Worm (Caenorhabditis elegans) whole organism, L1 larva: ENCODE measurements around the gene Y39G8B.10.

Source experiments
- C16A3.4 ChIP-seq: fragments of 150-350 bp; optimal IDR thresholded peaks from 2 replicates; lab custom pipeline; 2014; ENCODE audit warnings: missing biosample characterization, missing genetic modification characterization
- F16B12.6 ChIP-seq: fragments of 150-350 bp; optimal IDR thresholded peaks from 2 replicates; lab custom pipeline; 2014; ENCODE audit warnings: missing biosample characterization, missing genetic modification characterization
- aha-1 ChIP-seq: fragments of 150-350 bp; optimal IDR thresholded peaks from 2 replicates; lab custom pipeline; 2014; ENCODE audit warnings: missing biosample characterization, missing genetic modification characterization
- ama-1 ChIP-seq: fragments of 150-350 bp; optimal IDR thresholded peaks from 2 replicates; lab custom pipeline; 2014
- ceh-63 ChIP-seq: fragments of 200-800 bp; sonication (Bioruptor generic); optimal IDR thresholded peaks from 2 replicates; lab custom pipeline; 2018; ENCODE audit warnings: mild to moderate bottlenecking, missing genetic modification characterization, missing compliant biosample characterization
- ceh-8 ChIP-seq: fragments of 200-800 bp; sonication (Bioruptor generic); optimal IDR thresholded peaks from 2 replicates; lab custom pipeline; 2018; ENCODE audit warnings: mild to moderate bottlenecking, missing genetic modification characterization, moderate library complexity, missing compliant biosample characterization
- ceh-82 ChIP-seq, 3 experiments: fragments of 150-350 bp in 1 of 3; sonication (generic microtip) in 2 of 3; optimal IDR thresholded peaks; 2 replicates each; lab custom pipeline; 2014 to 2017; ENCODE audit warnings: missing biosample characterization in 3 of 3, missing genetic modification characterization in 3 of 3
- ceh-90 ChIP-seq: sonication (generic microtip); optimal IDR thresholded peaks from 2 replicates; lab custom pipeline; 2016; ENCODE audit warnings: missing genetic modification characterization, missing compliant biosample characterization
- ces-1 ChIP-seq: fragments of 150-350 bp; optimal IDR thresholded peaks from 2 replicates; lab custom pipeline; 2014; ENCODE audit warnings: missing biosample characterization, missing genetic modification reagents, missing genetic modification characterization
- dpl-1 ChIP-seq, 3 experiments: fragments of 150-350 bp in 2 of 3; sonication (generic microtip) in 1 of 3; optimal IDR thresholded peaks; 2 replicates each; lab custom pipeline; 2014 to 2017; ENCODE audit warnings: missing biosample characterization in 3 of 3, missing genetic modification characterization in 3 of 3, missing genetic modification reagents in 3 of 3
- efl-1 ChIP-seq, 4 experiments: fragments of 150-350 bp; optimal IDR thresholded peaks in 3 of 4; peaks in 1 of 4; 1 replicate in 1 of 4; 2 replicates in 3 of 4; lab custom pipeline; 2014; ENCODE audit warnings: missing biosample characterization in 2 of 4, missing genetic modification characterization in 2 of 4, missing genetic modification reagents in 2 of 4
- egl-13 ChIP-seq: sonication (generic microtip); optimal IDR thresholded peaks from 2 replicates; lab custom pipeline; 2016; ENCODE audit warnings: missing genotype, missing genetic modification reagents, missing genetic modification characterization, missing compliant biosample characterization
- elt-2 ChIP-seq: sonication (generic microtip); optimal IDR thresholded peaks from 2 replicates; lab custom pipeline; 2016; ENCODE audit warnings: missing genetic modification characterization, mild to moderate bottlenecking, inconsistent platforms, missing compliant biosample characterization, missing genetic modification reagents
- isw-1 ChIP-seq: fragments of 200-800 bp; sonication (Bioruptor generic); IDR thresholded peaks from 2 replicates; pipeline ENCODE4 v1.3.6; 2022; ENCODE audit warnings: missing genetic modification characterization, missing compliant biosample characterization
- lin-14 ChIP-seq: fragments of 200-800 bp; sonication (Bioruptor generic); optimal IDR thresholded peaks from 2 replicates; lab custom pipeline; 2018; ENCODE audit warnings: mild to moderate bottlenecking, missing genetic modification characterization, moderate library complexity, missing compliant biosample characterization
- lin-35 ChIP-seq, 2 experiments: fragments of 150-350 bp; optimal IDR thresholded peaks; 2 replicates each; lab custom pipeline; 2014; ENCODE audit warnings: missing biosample characterization in 2 of 2, missing genetic modification characterization in 2 of 2, missing genetic modification reagents in 2 of 2
- lin-39 ChIP-seq: fragments of 150-350 bp; optimal IDR thresholded peaks from 2 replicates; lab custom pipeline; 2014; ENCODE audit warnings: missing biosample characterization, missing genetic modification reagents, missing genetic modification characterization
- lir-3 ChIP-seq: sonication (generic microtip); optimal IDR thresholded peaks from 2 replicates; lab custom pipeline; 2016; ENCODE audit warnings: mild to moderate bottlenecking, missing genetic modification characterization, moderate library complexity, missing compliant biosample characterization; ENCODE audit not compliant: poor library complexity
- lsy-2 ChIP-seq, 2 experiments: fragments of 150-350 bp; optimal IDR thresholded peaks; 2 replicates each; lab custom pipeline; 2014; ENCODE audit warnings: missing biosample characterization in 2 of 2, missing genetic modification characterization in 2 of 2
- mab-9 ChIP-seq: fragments of 200-800 bp; sonication (Bioruptor generic); IDR thresholded peaks from 2 replicates; pipeline ENCODE4 v1.3.6; 2022; ENCODE audit warnings: missing genetic modification reagents, missing genetic modification characterization, missing compliant biosample characterization
- mdl-1 ChIP-seq, 2 experiments: fragments of 150-350 bp; optimal IDR thresholded peaks; 2 replicates each; lab custom pipeline; 2014 to 2017; ENCODE audit warnings: missing biosample characterization in 2 of 2, missing genetic modification characterization in 2 of 2, inconsistent platforms in 1 of 2
- mef-2 ChIP-seq: fragments of 150-350 bp; optimal IDR thresholded peaks from 2 replicates; lab custom pipeline; 2014; ENCODE audit warnings: missing biosample characterization, missing genetic modification characterization
- mep-1 ChIP-seq: fragments of 150-350 bp; optimal IDR thresholded peaks from 2 replicates; lab custom pipeline; 2014; ENCODE audit warnings: missing biosample characterization, missing genetic modification characterization
- nhr-11 ChIP-seq: fragments of 150-350 bp; optimal IDR thresholded peaks from 2 replicates; lab custom pipeline; 2014; ENCODE audit warnings: missing biosample characterization, missing genetic modification characterization
- nhr-12 ChIP-seq: sonication (generic microtip); optimal IDR thresholded peaks from 2 replicates; lab custom pipeline; 2017; ENCODE audit warnings: missing biosample characterization, missing genetic modification characterization
- nhr-19 ChIP-seq: fragments of 200-800 bp; sonication (Bioruptor generic); conservative IDR thresholded peaks from 2 replicates; pipeline ENCODE4 v1.3.6; 2022; ENCODE audit warnings: missing genetic modification characterization, missing compliant biosample characterization
- nhr-20 ChIP-seq: sonication (generic microtip); optimal IDR thresholded peaks from 2 replicates; lab custom pipeline; 2016; ENCODE audit warnings: mild to moderate bottlenecking, missing genetic modification characterization, missing compliant biosample characterization
- nhr-28 ChIP-seq: fragments of 150-350 bp; optimal IDR thresholded peaks from 2 replicates; lab custom pipeline; 2014; ENCODE audit warnings: missing biosample characterization, missing genetic modification characterization
- nhr-47 ChIP-seq: sonication (generic microtip); optimal IDR thresholded peaks from 2 replicates; lab custom pipeline; 2016; ENCODE audit warnings: mild to moderate bottlenecking, missing genetic modification characterization, moderate library complexity, missing compliant biosample characterization
- nhr-84 ChIP-seq: sonication (generic microtip); optimal IDR thresholded peaks from 2 replicates; lab custom pipeline; 2017; ENCODE audit warnings: missing biosample characterization, missing genetic modification characterization
- nhr-85 ChIP-seq: sonication (generic microtip); peaks from one replicate; lab custom pipeline; 2016; ENCODE audit warnings: missing genetic modification characterization, inconsistent platforms, missing compliant biosample characterization
- nhr-90 ChIP-seq: sonication (generic microtip); optimal IDR thresholded peaks from 2 replicates; lab custom pipeline; 2016; ENCODE audit warnings: mild to moderate bottlenecking, missing genetic modification characterization, missing compliant biosample characterization; ENCODE audit not compliant: poor library complexity
- pax-3 ChIP-seq: fragments of 200-800 bp; sonication (Bioruptor generic); optimal IDR thresholded peaks from 2 replicates; lab custom pipeline; 2018; ENCODE audit warnings: mild to moderate bottlenecking, missing genetic modification characterization, moderate library complexity, missing compliant biosample characterization
- rnt-1 ChIP-seq: sonication (generic microtip); optimal IDR thresholded peaks from 2 replicates; lab custom pipeline; 2016; ENCODE audit warnings: mild to moderate bottlenecking, missing genetic modification characterization, moderate library complexity, missing compliant biosample characterization
- snpc-4 ChIP-seq: fragments of 150-350 bp; optimal IDR thresholded peaks from 2 replicates; lab custom pipeline; 2014; ENCODE audit warnings: missing biosample characterization, missing genetic modification characterization
- sox-4 ChIP-seq: sonication (generic microtip); optimal IDR thresholded peaks from 2 replicates; lab custom pipeline; 2016; ENCODE audit warnings: missing genetic modification characterization, missing compliant biosample characterization
- sptf-1 ChIP-seq: fragments of 150-350 bp; optimal IDR thresholded peaks from 2 replicates; lab custom pipeline; 2014; ENCODE audit warnings: missing biosample characterization, missing genetic modification characterization
- swsn-7 ChIP-seq: sonication (generic microtip); optimal IDR thresholded peaks from 2 replicates; lab custom pipeline; 2016; ENCODE audit warnings: missing genetic modification characterization, missing compliant biosample characterization
- tbx-2 ChIP-seq: sonication (generic microtip); optimal IDR thresholded peaks from 2 replicates; lab custom pipeline; 2016; ENCODE audit warnings: missing genetic modification characterization, missing compliant biosample characterization
- unc-62 ChIP-seq: fragments of 150-350 bp; optimal IDR thresholded peaks from 2 replicates; lab custom pipeline; 2014; ENCODE audit warnings: missing biosample characterization, missing genetic modification reagents, missing genetic modification characterization
- vab-15 ChIP-seq: sonication (generic microtip); optimal IDR thresholded peaks from 2 replicates; lab custom pipeline; 2017; ENCODE audit warnings: missing genotype, mild to moderate bottlenecking, missing genetic modification characterization, missing compliant biosample characterization
- ztf-11 ChIP-seq, 2 experiments: sonication (generic microtip); optimal IDR thresholded peaks; 2 replicates each; lab custom pipeline; 2016 to 2017; ENCODE audit warnings: missing genetic modification characterization in 2 of 2, missing biosample characterization in 1 of 2, missing compliant biosample characterization in 1 of 2

The Y39G8B.10 gene

DNA sequence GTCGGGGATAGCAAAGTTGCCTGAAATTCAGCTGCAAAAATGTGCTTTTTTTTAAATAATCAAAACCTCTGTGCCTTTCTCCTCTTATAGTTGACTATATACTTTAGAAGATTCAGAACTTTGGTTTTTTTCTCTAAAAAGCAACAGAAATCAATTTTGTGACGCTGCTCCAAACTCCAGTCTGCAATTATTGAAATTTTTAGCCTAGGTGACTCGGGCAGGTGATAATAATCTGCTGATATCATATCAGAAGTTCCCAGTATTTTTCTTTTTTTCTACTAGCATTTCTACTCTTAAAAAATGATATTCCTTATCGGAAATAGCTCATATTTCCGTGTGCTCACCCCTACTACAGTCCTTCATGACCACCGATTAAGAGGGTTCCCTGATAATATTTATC, 33.6 kb downstream of the Y39G8B.10 start, which contains the start of gene sre-44:
sre-44 (plus strand) TSS at position 301 of the 400 bp plus-strand sequence.
- TF ChIP-seq nhr-84 (tag; lab: Kevin White, UChicago) (no peak), elt-2 (tag; lab: Kevin White, UChicago) (peak; percentile 26), nhr-85 (peak; percentile 20)

ce11 chrII:13945527-13945926, 37.4 kb downstream of the Y39G8B.10 start:
- TF ChIP-seq nhr-90 (no peak), elt-2 (tag; lab: Kevin White, UChicago) (peak; percentile 44)

ce11 chrII:13939531-13939930, 43.4 kb downstream of the Y39G8B.10 start, which contains the start of gene W07G1.1:
Gene W07G1.1 (minus strand): TSS chrII:13939631.
- TF ChIP-seq lin-14 (GFP tag; lab: Kevin White, UChicago) = no peak
- TF ChIP-seq lin-39 (tag; lab: Kevin White, UChicago) = no peak
- TF ChIP-seq mab-9 (GFP tag; lab: Robert Waterston, UW) = no peak
- no peak for TF ChIP-seq egl-13 (tag; lab: Kevin White, UChicago)
- no peak for TF ChIP-seq nhr-19 (GFP tag; lab: Robert Waterston, UW)
- TF ChIP-seq ztf-11 (tag; optimal IDR thresholded peaks at IDR 0.05; lab: Kevin White, UChicago) = no peak
- TF ChIP-seq mef-2 (tag; lab: Kevin White, UChicago) = no peak
- TF ChIP-seq mdl-1 (tag; optimal IDR thresholded peaks at IDR 0.05; lab: Kevin White, UChicago) = no peak
- TF ChIP-seq ceh-90 (tag; lab: Kevin White, UChicago) = no peak
- no peak for TF ChIP-seq F16B12.6 (tag; lab: Kevin White, UChicago)
- TF ChIP-seq unc-62 = no peak

DNA sequence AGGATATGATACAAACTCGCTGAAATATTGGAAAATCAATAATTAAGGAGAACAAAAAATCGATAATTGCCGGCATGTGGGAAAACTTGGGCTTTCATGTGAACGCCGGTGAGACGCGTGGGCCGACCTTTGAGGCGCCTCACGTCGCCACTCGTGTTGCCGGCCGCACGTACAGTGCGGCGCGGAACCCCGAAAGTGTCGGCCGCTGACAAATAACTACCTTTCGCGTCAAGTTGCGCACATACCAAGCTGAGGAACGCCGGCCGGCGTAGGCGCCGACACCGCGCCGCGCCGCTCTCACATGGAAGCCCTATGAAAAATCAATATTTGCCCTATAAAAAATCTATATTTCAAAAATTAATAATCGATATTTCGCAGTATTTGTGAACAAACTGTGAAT, 44.6 kb downstream of the Y39G8B.10 start:
- no peak for TF ChIP-seq lir-3 (tag; lab: Kevin White, UChicago)
- no peak for TF ChIP-seq lin-14 (GFP tag; lab: Kevin White, UChicago)
- no peak for TF ChIP-seq sptf-1 (tag; lab: Kevin White, UChicago)

DNA sequence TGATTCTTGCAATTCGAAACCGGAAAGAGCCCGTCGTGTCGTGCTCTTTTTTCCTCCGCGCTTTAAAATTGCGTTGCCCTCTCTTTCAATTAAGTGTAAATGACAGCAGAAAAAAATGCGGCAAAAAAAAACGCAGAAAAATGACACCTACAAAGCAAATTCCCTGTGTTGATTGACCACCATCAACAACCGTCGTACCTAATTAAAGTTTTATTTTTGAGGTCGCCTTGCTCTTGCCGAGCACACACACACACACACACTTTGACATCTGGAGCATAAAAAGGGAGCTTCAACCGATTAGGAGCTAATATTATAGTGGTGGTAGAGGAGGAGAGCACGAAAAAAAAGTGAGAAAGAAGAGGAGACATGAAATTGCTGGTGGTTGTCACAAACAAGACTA, 47.0 kb downstream of the Y39G8B.10 start:
- TF ChIP-seq tbx-2 (tag; lab: Kevin White, UChicago) (no peak), dpl-1 (GFP tag; optimal IDR thresholded peaks at IDR 0.05; lab: Kevin White, UChicago) (no peak), ceh-82 (tag; optimal IDR thresholded peaks at IDR 0.05; lab: Kevin White, UChicago) (no peak), egl-13 (tag; lab: Kevin White, UChicago) (peak; percentile 17), lin-35 (GFP tag; optimal IDR thresholded peaks at IDR 0.05; lab: Kevin White, UChicago) (no peak), snpc-4 (tag; lab: Kevin White, UChicago) (no peak), nhr-84 (tag; lab: Kevin White, UChicago) (no peak), nhr-12 (tag; lab: Kevin White, UChicago) (no peak), lin-14 (GFP tag; lab: Kevin White, UChicago) (peak; percentile 55), lsy-2 (tag; optimal IDR thresholded peaks at IDR 0.05; lab: Kevin White, UChicago) (no peak), mdl-1 (tag; optimal IDR thresholded peaks at IDR 0.05; lab: Kevin White, UChicago) (no peak), pax-3 (tag; lab: Kevin White, UChicago) (no peak), efl-1 (optimal IDR thresholded peaks at IDR 0.05; lab: Kevin White, UChicago) (no peak), efl-1 (GFP tag; optimal IDR thresholded peaks at IDR 0.05 in 1 of 2; lab: Kevin White, UChicago) (peak in 1 of 2 experiments; percentile 78), isw-1 (GFP tag; lab: Robert Waterston, UW) (no peak), nhr-11 (no peak), aha-1 (tag; lab: Kevin White, UChicago) (no peak), ceh-90 (tag; lab: Kevin White, UChicago) (no peak), nhr-20 (tag; lab: Kevin White, UChicago) (no peak), mep-1 (tag; lab: Kevin White, UChicago) (no peak), ceh-63 (no peak), vab-15 (tag; lab: Kevin White, UChicago) (no peak), ama-1 (no peak), sox-4 (no peak), mef-2 (tag; lab: Kevin White, UChicago) (no peak), mab-9 (GFP tag; lab: Robert Waterston, UW) (no peak), unc-62 (no peak), nhr-47 (no peak), ceh-8 (GFP tag; lab: Kevin White, UChicago) (peak; percentile 52), ces-1 (no peak), nhr-28 (tag; lab: Kevin White, UChicago) (no peak), rnt-1 (tag; lab: Kevin White, UChicago) (no peak), swsn-7 (tag; lab: Kevin White, UChicago) (no peak), C16A3.4 (tag; lab: Kevin White, UChicago) (no peak)
